Worm (Caenorhabditis elegans): ENCODE results near the gene ceh-48.
"Not testable (repeated sequence)": the region's sequence is repeated elsewhere in the genome, so short reads cannot be mapped to it uniquely, and the experiment has no call there.

Gene ceh-48

DNA sequence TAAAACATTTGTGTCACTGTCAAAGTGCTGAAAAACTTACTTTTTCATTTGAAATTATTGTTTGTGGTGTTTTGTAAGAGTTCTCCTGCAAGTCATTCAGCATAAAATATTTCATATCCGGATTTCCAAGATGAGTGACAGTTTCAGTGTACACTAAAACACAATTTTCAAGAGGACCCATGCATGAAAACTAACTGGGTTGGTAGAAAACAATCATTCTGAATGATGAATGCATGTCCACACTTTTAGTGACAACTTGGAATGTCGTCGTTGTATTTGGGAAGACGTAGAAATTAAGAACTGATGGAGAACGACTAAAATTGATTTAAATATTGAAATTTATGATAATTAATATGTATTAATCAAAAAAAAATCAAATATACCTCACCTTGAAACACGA lies 9.8 kb downstream of the ceh-48 start:
- no peak for TF ChIP-seq scrt-1 (GFP tag; IDR thresholded peaks at IDR 0.05)
- TF ChIP-seq tbx-11 (GFP tag; IDR thresholded peaks at IDR 0.05), result no peak
- no peak for TF ChIP-seq hmg-4 (GFP tag; optimal IDR thresholded peaks at IDR 0.05)
- TF ChIP-seq aly-1 (tag; optimal IDR thresholded peaks at IDR 0.05), result no peak
- TF ChIP-seq ets-7 (tag; optimal IDR thresholded peaks at IDR 0.05), result no peak
- no peak for TF ChIP-seq tra-4 (tag; optimal IDR thresholded peaks at IDR 0.05)
- no peak for TF ChIP-seq sea-1 (GFP tag; conservative IDR thresholded peaks at IDR 0.05)
- no peak for TF ChIP-seq B0310.2 (tag; optimal IDR thresholded peaks at IDR 0.05)
- TF ChIP-seq pes-1 (GFP tag; IDR thresholded peaks at IDR 0.05), result no peak
- TF ChIP-seq ceh-13 (GFP tag; optimal IDR thresholded peaks at IDR 0.05), result no peak
- no peak for TF ChIP-seq hmbx-1 (tag; optimal IDR thresholded peaks at IDR 0.05)
- TF ChIP-seq ama-1 (optimal IDR thresholded peaks at IDR 0.05), result no peak

DNA sequence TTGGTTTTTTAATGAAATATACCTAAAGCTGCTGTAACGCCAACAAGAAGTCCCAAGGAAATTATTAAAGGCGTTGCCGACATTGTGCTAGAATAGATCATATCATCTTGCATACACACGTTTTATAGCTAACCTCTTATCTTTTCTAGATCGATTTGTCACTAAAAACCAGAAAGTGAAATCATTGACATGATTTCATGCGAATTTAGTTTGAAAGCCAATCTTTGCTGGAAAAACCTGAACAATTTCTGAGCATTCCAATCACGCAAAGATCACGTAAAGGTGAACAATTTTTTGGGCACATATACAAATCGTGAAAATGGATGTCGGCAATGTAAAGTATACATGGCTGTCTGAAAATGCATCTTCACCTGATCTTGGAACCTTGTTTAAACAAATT lies 10.5 kb downstream of the ceh-48 start, which contains the start of gene C17H12.6:
TSS of gene C17H12.6 (minus strand) at position 101 of the 400 bp plus-strand sequence.
- TF ChIP-seq ets-7 (tag; optimal IDR thresholded peaks at IDR 0.05) (no peak), F13C5.2 (tag; optimal IDR thresholded peaks at IDR 0.05) (no peak), hnd-1 (tag; optimal IDR thresholded peaks at IDR 0.05) (no peak), flt-1 (GFP tag; IDR thresholded peaks at IDR 0.05) (no peak), ama-1 (optimal IDR thresholded peaks at IDR 0.05) (no peak), ceh-13 (GFP tag; optimal IDR thresholded peaks at IDR 0.05) (no peak), tbx-11 (GFP tag; IDR thresholded peaks at IDR 0.05) (no peak), hmbx-1 (tag; optimal IDR thresholded peaks at IDR 0.05) (no peak), scrt-1 (GFP tag; IDR thresholded peaks at IDR 0.05) (no peak), pes-1 (GFP tag; IDR thresholded peaks at IDR 0.05) (no peak), sea-1 (GFP tag; conservative IDR thresholded peaks at IDR 0.05) (no peak), hmg-4 (GFP tag; optimal IDR thresholded peaks at IDR 0.05) (no peak)

DNA sequence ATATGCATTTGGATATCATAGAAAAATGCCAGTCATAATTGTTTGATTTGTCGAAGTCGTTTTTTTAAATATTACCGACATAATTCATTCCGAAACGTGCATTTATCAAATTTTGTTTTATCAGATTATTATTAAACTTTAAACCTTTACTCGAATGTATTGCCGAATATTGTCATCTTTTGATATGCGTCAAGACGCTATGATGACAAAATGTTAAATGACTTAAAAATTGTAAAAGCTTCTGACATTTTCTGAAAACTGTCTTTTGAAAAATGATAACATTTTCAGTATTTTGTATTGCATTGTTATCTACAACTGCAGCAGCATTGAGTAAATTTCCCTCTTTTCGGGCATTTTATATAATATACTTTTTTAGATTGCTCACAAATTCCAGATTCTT lies 12.7 kb downstream of the ceh-48 start, which contains the start of gene H20E11.3:
TSS of gene H20E11.3 (plus strand) at position 195 of the 400 bp plus-strand sequence.
- TF ChIP-seq F13C5.2 (tag; optimal IDR thresholded peaks at IDR 0.05) (no peak), tra-4 (tag; optimal IDR thresholded peaks at IDR 0.05) (no peak), sea-1 (GFP tag; conservative IDR thresholded peaks at IDR 0.05) (no peak), pes-1 (GFP tag; IDR thresholded peaks at IDR 0.05) (no peak), aly-1 (tag; optimal IDR thresholded peaks at IDR 0.05) (no peak), tbx-11 (GFP tag; IDR thresholded peaks at IDR 0.05) (no peak), ets-7 (tag; optimal IDR thresholded peaks at IDR 0.05) (no peak), scrt-1 (GFP tag; IDR thresholded peaks at IDR 0.05) (no peak), ama-1 (optimal IDR thresholded peaks at IDR 0.05) (no peak), B0310.2 (tag; optimal IDR thresholded peaks at IDR 0.05) (no peak), hmg-4 (GFP tag; optimal IDR thresholded peaks at IDR 0.05) (no peak), hmbx-1 (tag; optimal IDR thresholded peaks at IDR 0.05) (no peak), ceh-36 (tag; optimal IDR thresholded peaks at IDR 0.05) (no peak), tbx-37 (GFP tag; conservative IDR thresholded peaks at IDR 0.05) (no peak), hnd-1 (tag; optimal IDR thresholded peaks at IDR 0.05) (no peak), ceh-13 (GFP tag; optimal IDR thresholded peaks at IDR 0.05) (no peak)

DNA sequence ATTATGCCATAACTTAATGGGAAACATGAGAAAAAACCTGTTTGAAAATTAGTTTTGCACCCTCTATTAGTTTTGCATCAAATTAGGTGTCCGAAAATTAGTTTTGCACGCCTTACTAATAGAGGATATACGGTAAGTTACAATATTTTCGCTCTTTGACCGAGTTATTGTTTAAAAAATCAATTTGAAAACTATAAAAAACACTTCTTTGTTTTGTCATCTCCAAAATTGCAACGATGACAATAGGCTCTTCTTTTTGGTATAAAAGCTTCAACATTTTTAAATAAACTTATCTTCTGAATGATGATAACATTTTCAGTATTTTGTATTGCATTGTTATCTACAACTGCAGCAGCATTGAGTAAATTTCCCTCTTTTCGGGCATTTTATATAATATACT lies 15.6 kb downstream of the ceh-48 start, which contains the start of gene H20E11.2:
TSS of gene H20E11.2 (plus strand) at position 301 of the 400 bp plus-strand sequence.
- not testable (repeated sequence) for TF ChIP-seq hmbx-1 (tag; optimal IDR thresholded peaks at IDR 0.05); tbx-37 (GFP tag; conservative IDR thresholded peaks at IDR 0.05); hnd-1 (tag; optimal IDR thresholded peaks at IDR 0.05)

DNA sequence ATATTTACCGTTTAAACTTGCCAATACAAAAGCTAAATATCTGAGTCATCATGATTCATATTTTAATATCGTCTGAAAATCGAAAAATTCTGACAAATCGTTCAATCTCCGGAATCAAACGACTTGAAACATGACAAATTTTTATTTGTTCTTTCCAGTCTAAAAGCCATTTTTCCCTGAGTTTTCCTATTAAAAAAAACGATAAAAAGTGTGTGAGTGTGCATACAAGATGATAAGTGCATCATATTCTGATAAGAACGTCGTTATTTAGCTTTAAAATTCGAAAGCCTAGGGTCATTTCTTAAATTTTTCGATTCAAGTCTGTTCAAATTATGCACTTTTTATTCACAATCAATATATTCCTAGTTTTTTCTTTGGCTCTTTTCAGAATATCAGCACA lies 18.0 kb downstream of the ceh-48 start, which contains the start of gene H20E11.1:
TSS of gene H20E11.1 (plus strand) at position 244 of the 400 bp plus-strand sequence.
- TF ChIP-seq hmg-4 (GFP tag; optimal IDR thresholded peaks at IDR 0.05), result no peak
- TF ChIP-seq flt-1 (GFP tag; IDR thresholded peaks at IDR 0.05), result no peak
- no peak for TF ChIP-seq tra-4 (tag; optimal IDR thresholded peaks at IDR 0.05)
- no peak for TF ChIP-seq tbx-37 (GFP tag; conservative IDR thresholded peaks at IDR 0.05)
- TF ChIP-seq ama-1 (optimal IDR thresholded peaks at IDR 0.05), result no peak
- no peak for TF ChIP-seq pes-1 (GFP tag; IDR thresholded peaks at IDR 0.05)
- TF ChIP-seq tbx-11 (GFP tag; IDR thresholded peaks at IDR 0.05), result no peak
- TF ChIP-seq F13C5.2 (tag; optimal IDR thresholded peaks at IDR 0.05), result no peak
- TF ChIP-seq aly-1 (tag; optimal IDR thresholded peaks at IDR 0.05), result no peak
- no peak for TF ChIP-seq sea-1 (GFP tag; conservative IDR thresholded peaks at IDR 0.05)
- no peak for TF ChIP-seq hnd-1 (tag; optimal IDR thresholded peaks at IDR 0.05)
- no peak for TF ChIP-seq ceh-36 (tag; optimal IDR thresholded peaks at IDR 0.05)
- no peak for TF ChIP-seq ets-7 (tag; optimal IDR thresholded peaks at IDR 0.05)
- no peak for TF ChIP-seq B0310.2 (tag; optimal IDR thresholded peaks at IDR 0.05)
- no peak for TF ChIP-seq ceh-13 (GFP tag; optimal IDR thresholded peaks at IDR 0.05)
- no peak for TF ChIP-seq scrt-1 (GFP tag; IDR thresholded peaks at IDR 0.05)
- TF ChIP-seq hmbx-1 (tag; optimal IDR thresholded peaks at IDR 0.05), result no peak

DNA sequence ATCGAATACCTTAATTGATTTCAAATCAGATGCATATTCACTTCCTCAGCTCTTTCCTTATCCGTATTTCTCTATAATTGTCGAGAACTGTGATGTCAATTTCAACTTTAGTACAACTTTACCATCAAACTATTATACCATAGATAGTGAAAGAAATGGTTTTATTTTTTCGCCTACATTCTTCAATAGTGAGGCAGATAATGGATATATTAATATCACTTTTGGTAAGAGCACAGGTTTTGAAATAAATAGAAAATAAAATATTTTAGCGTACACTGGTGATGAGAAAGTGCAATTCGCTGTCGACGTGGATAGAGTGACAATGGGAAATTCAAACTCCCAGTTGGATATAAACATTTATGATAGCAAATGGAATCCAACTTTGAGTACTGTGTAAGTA lies 20.3 kb downstream of the ceh-48 start:
- TF ChIP-seq sea-1 (GFP tag; conservative IDR thresholded peaks at IDR 0.05), result no peak
- TF ChIP-seq tbx-11 (GFP tag; IDR thresholded peaks at IDR 0.05), result no peak
- no peak for TF ChIP-seq ceh-36 (tag; optimal IDR thresholded peaks at IDR 0.05)
- TF ChIP-seq F13C5.2 (tag; optimal IDR thresholded peaks at IDR 0.05), result no peak
- TF ChIP-seq ceh-13 (GFP tag; optimal IDR thresholded peaks at IDR 0.05), result no peak
- no peak for TF ChIP-seq flt-1 (GFP tag; IDR thresholded peaks at IDR 0.05)

DNA sequence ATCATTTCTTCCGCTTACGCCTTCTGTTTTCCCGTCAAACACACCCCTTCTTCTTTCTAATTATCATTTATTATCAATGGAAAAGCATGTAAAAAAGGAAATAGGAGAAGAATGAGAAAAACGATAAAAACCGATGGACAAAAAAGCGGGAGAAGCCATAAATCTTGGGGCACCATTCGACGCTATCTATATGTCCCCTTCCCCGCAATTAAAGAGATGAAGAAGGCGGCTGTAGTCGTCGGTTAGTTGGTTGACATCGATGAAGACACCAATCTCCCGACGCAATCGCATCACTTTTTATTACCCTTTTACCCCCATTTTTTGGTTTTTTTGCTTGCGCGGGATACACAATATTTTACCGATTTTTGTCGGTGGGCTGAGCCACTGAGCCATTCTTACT lies 21.7 kb downstream of the ceh-48 start:
- no peak for TF ChIP-seq tbx-11 (GFP tag; IDR thresholded peaks at IDR 0.05)
- TF ChIP-seq tra-4 (tag; optimal IDR thresholded peaks at IDR 0.05), result no peak
- TF ChIP-seq ceh-36 (tag; optimal IDR thresholded peaks at IDR 0.05), result no peak
- TF ChIP-seq hmg-4 (GFP tag; optimal IDR thresholded peaks at IDR 0.05), result no peak
- TF ChIP-seq sea-1 (GFP tag; conservative IDR thresholded peaks at IDR 0.05), result no peak
- TF ChIP-seq flt-1 (GFP tag; IDR thresholded peaks at IDR 0.05), result no peak
- no peak for TF ChIP-seq ceh-13 (GFP tag; optimal IDR thresholded peaks at IDR 0.05)
- TF ChIP-seq ama-1 (optimal IDR thresholded peaks at IDR 0.05), result no peak
- TF ChIP-seq B0310.2 (tag; optimal IDR thresholded peaks at IDR 0.05), result no peak
- no peak for TF ChIP-seq scrt-1 (GFP tag; IDR thresholded peaks at IDR 0.05)
- TF ChIP-seq pes-1 (GFP tag; IDR thresholded peaks at IDR 0.05), result no peak
- TF ChIP-seq tbx-37 (GFP tag; conservative IDR thresholded peaks at IDR 0.05), result no peak
- no peak for TF ChIP-seq ets-7 (tag; optimal IDR thresholded peaks at IDR 0.05)
- no peak for TF ChIP-seq F13C5.2 (tag; optimal IDR thresholded peaks at IDR 0.05)
- TF ChIP-seq aly-1 (tag; optimal IDR thresholded peaks at IDR 0.05), result no peak
- TF ChIP-seq hnd-1 (tag; optimal IDR thresholded peaks at IDR 0.05), result no peak
- TF ChIP-seq hmbx-1 (tag; optimal IDR thresholded peaks at IDR 0.05), result no peak
